Fruit fly (Drosophila melanogaster) whole organism, pupa: ENCODE results near the gene CG4617.

Source experiments
- CG10348 ChIP-seq: fragments of 200-800 bp; sonication (Bioruptor generic); IDR thresholded peaks from 2 replicates; pipeline ENCODE4 v1.3.6; 2022; ENCODE audit warnings: missing biosample characterization, missing genetic modification characterization
- CG12605 ChIP-seq: fragments of 200-800 bp; sonication (Bioruptor generic); IDR thresholded peaks from 2 replicates; pipeline ENCODE4 v1.3.6; 2022; ENCODE audit warnings: missing biosample characterization, missing genetic modification characterization
- CG13204 ChIP-seq: fragments of 200-800 bp; sonication (Bioruptor generic); optimal IDR thresholded peaks from 2 replicates; lab custom pipeline; 2018; ENCODE audit warnings: missing biosample characterization, mild to moderate bottlenecking, missing genetic modification characterization, moderate library complexity
- CG14655 ChIP-seq: fragments of 200-800 bp; sonication (Bioruptor generic); optimal IDR thresholded peaks from 3 replicates; lab custom pipeline; 2017; ENCODE audit warnings: mild to moderate bottlenecking, missing biosample characterization, missing genetic modification reagents, missing genetic modification characterization
- CG15710 ChIP-seq: fragments of 200-800 bp; sonication (Bioruptor generic); optimal IDR thresholded peaks from 2 replicates; lab custom pipeline; 2018; ENCODE audit warnings: missing biosample characterization, mild to moderate bottlenecking, missing genetic modification characterization, moderate library complexity
- CG17806 ChIP-seq: fragments of 200-800 bp; sonication (Bioruptor generic); optimal IDR thresholded peaks from 2 replicates; lab custom pipeline; 2018; ENCODE audit warnings: missing biosample characterization, mild to moderate bottlenecking, missing genetic modification characterization, moderate library complexity
- CG32121 ChIP-seq: fragments of 200-800 bp; sonication (Bioruptor generic); IDR thresholded peaks from 2 replicates; pipeline ENCODE4 v1.3.6; 2022; ENCODE audit warnings: missing biosample characterization, missing genetic modification characterization
- CG34367 ChIP-seq: fragments of 200-800 bp; sonication (Bioruptor generic); optimal IDR thresholded peaks from 2 replicates; lab custom pipeline; 2018; ENCODE audit warnings: missing biosample characterization, mild to moderate bottlenecking, missing genetic modification characterization
- CG4496 ChIP-seq: fragments of 200-800 bp; sonication (Bioruptor generic); IDR thresholded peaks from 3 replicates; pipeline ENCODE4 v1.3.6; 2022; ENCODE audit warnings: missing biosample characterization, missing genetic modification characterization
- CG8159 ChIP-seq: fragments of 200-800 bp; sonication (Bioruptor generic); optimal IDR thresholded peaks from 3 replicates; lab custom pipeline; 2018; ENCODE audit warnings: missing biosample characterization, mild to moderate bottlenecking, missing genetic modification characterization, moderate library complexity
- CG8301 ChIP-seq: fragments of 200-800 bp; sonication (Bioruptor generic); optimal IDR thresholded peaks from 2 replicates; lab custom pipeline; 2018; ENCODE audit warnings: missing biosample characterization, mild to moderate bottlenecking, missing genetic modification characterization
- CG9948 ChIP-seq: fragments of 200-800 bp; sonication (Bioruptor generic); optimal IDR thresholded peaks from 2 replicates; lab custom pipeline; 2018; ENCODE audit warnings: missing biosample characterization, mild to moderate bottlenecking, missing genetic modification characterization, moderate library complexity
- D1 ChIP-seq: fragments of 200-800 bp; sonication (Bioruptor generic); optimal IDR thresholded peaks from 2 replicates; lab custom pipeline; 2018; ENCODE audit warnings: missing biosample characterization, mild to moderate bottlenecking, missing genetic modification characterization, moderate library complexity
- EcR ChIP-seq: fragments of 200-800 bp; sonication (Bioruptor generic); optimal IDR thresholded peaks from 3 replicates; lab custom pipeline; 2019; ENCODE audit warnings: missing biosample characterization, missing genetic modification characterization, mild to moderate bottlenecking, moderate library complexity, missing genetic modification reagents
- Ets98B ChIP-seq: fragments of 200-800 bp; sonication (Bioruptor generic); IDR thresholded peaks from 2 replicates; pipeline ENCODE4 v1.3.6; 2022; ENCODE audit warnings: missing biosample characterization, missing genetic modification characterization
- Pif1A ChIP-seq: fragments of 200-800 bp; sonication (Bioruptor generic); optimal IDR thresholded peaks from 3 replicates; lab custom pipeline; 2016; ENCODE audit warnings: missing biosample characterization, missing genetic modification characterization
- Pif1B ChIP-seq: fragments of 200-800 bp; sonication (Bioruptor generic); optimal IDR thresholded peaks from 3 replicates; lab custom pipeline; 2016; ENCODE audit warnings: missing biosample characterization, missing genetic modification characterization
- Snoo ChIP-seq: fragments of 200-800 bp; sonication (Bioruptor generic); optimal IDR thresholded peaks from 3 replicates; lab custom pipeline; 2017; ENCODE audit warnings: missing biosample characterization, mild to moderate bottlenecking, missing genetic modification characterization, inconsistent platforms
- fd96Ca ChIP-seq: fragments of 200-800 bp; sonication (Bioruptor generic); IDR thresholded peaks from 3 replicates; pipeline ENCODE4 v1.3.6; 2022; ENCODE audit warnings: missing biosample characterization, missing genetic modification characterization
- gl ChIP-seq: fragments of 200-800 bp; sonication (Bioruptor generic); optimal IDR thresholded peaks from 2 replicates; lab custom pipeline; 2018; ENCODE audit warnings: missing biosample characterization, mild to moderate bottlenecking, missing genetic modification characterization
- rn ChIP-seq: fragments of 200-800 bp; sonication (Bioruptor generic); IDR thresholded peaks from 2 replicates; pipeline ENCODE4 v1.3.6; 2022; ENCODE audit warnings: missing biosample characterization, missing genetic modification characterization

CG4617 gene

DNA sequence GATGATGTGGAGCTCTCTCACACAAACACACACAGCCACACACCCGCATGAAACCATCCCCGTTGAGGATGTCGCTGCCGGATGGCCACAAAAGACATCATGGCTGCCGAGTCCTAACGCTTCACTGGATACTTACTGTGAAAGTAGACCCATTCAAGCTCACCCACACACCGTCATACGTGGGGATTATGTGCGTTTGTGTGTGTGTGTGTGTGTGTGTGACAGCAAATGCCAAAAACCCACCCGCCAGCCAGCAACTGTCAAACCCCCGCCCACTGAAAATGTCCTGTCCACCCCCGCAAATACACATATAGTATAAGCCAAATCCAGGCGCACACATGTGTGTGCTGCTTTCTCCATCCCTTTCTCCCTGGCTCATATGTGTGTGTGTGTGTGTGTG, 20.2 kb upstream of the CG4617 start:
- TF ChIP-seq CG14655 (GFP tag; lab: Kevin White, UChicago) = no peak
- TF ChIP-seq CG9948 (tag; lab: Kevin White, UChicago) = no peak
- TF ChIP-seq CG17806 = no peak
- TF ChIP-seq Pif1A (GFP tag; lab: Kevin White, UChicago) = no peak
- TF ChIP-seq Pif1B (GFP tag; lab: Kevin White, UChicago) = no peak
- no peak for TF ChIP-seq CG32121 (GFP tag; lab: Robert Waterston, UW)
- no peak for TF ChIP-seq CG10348 (GFP tag; lab: Robert Waterston, UW)
- no peak for TF ChIP-seq Snoo (tag; lab: Kevin White, UChicago)
- no peak for TF ChIP-seq D1
- no peak for TF ChIP-seq EcR (GFP tag; lab: Kevin White, UChicago)
- TF ChIP-seq CG4496 = no peak

DNA sequence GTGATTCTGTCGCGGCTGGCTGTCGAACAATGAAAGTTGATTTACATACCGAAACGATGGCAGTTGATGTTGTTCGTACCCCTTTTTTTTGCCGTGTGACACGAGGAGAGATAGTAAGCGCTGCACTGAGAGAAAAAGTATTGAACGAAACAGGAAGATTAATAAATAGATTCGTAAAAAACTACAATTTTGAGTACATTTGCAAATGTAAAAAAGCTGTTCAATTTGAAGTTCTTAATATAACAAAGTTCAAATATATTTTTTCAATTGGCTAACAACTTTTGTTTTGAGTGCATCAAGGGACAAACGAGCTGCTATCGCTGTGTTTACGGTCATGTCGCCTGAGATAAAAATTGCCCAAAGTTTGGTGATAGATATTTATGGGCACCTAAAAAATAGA, 17.7 kb upstream of the CG4617 start:
- TF ChIP-seq CG13204 (GFP tag; lab: Kevin White, UChicago) = no peak

dm6 chrX:7120168-7120567, 15.9 kb upstream of the CG4617 start:
- TF ChIP-seq D1 (no peak), CG8159 (tag; lab: Kevin White, UChicago) (peak; percentile 45), CG15710 (tag; lab: Kevin White, UChicago) (peak; percentile 47), CG17806 (peak; percentile 13), CG14655 (GFP tag; lab: Kevin White, UChicago) (peak; percentile 20), CG32121 (GFP tag; lab: Robert Waterston, UW) (no peak), CG10348 (GFP tag; lab: Robert Waterston, UW) (no peak), CG8301 (no peak), EcR (GFP tag; lab: Kevin White, UChicago) (no peak), fd96Ca (GFP tag; lab: Robert Waterston, UW) (0 out of 3 replicates have a peak, but pooled peaks have one; percentile 30), CG9948 (tag; lab: Kevin White, UChicago) (no peak), CG13204 (GFP tag; lab: Kevin White, UChicago) (no peak), Pif1B (GFP tag; lab: Kevin White, UChicago) (no peak), CG34367 (tag; lab: Kevin White, UChicago) (peak; percentile 9), Pif1A (GFP tag; lab: Kevin White, UChicago) (no peak), rn (GFP tag; lab: Robert Waterston, UW) (no peak), Ets98B (no peak), CG12605 (GFP tag; lab: Robert Waterston, UW) (no peak), CG4496 (no peak), Snoo (tag; lab: Kevin White, UChicago) (no peak), gl (tag; lab: Kevin White, UChicago) (peak; percentile 11)

DNA sequence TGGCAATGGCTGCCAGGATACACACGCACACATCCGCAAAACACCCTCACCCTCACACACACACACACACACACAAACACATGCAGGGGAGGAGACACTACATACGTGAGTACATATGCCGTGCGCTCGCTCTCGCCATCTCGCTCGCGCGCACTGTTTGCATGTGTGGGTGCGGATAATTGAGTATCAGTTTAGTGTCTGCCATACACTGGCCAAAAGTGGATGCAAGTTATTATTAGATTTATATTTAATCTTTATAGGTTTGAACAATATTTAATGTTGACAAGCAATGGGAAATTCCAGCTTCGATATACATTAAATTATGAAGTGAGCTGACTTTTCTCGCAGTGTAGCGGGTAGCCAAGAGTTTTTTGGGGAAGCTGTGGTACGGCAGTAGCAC, 13.4 kb upstream of the CG4617 start:
- TF ChIP-seq CG17806 = no peak
- TF ChIP-seq CG9948 (tag; lab: Kevin White, UChicago) = peak; percentile 3
- TF ChIP-seq gl (tag; lab: Kevin White, UChicago) = no peak
- TF ChIP-seq D1 = no peak
- no peak for TF ChIP-seq rn (GFP tag; lab: Robert Waterston, UW)
- peak; percentile 49 for TF ChIP-seq CG8159 (tag; lab: Kevin White, UChicago)
- TF ChIP-seq CG15710 (tag; lab: Kevin White, UChicago) = peak; percentile 46
- TF ChIP-seq CG8301 = peak; percentile 21
- TF ChIP-seq Pif1B (GFP tag; lab: Kevin White, UChicago) = no peak
- TF ChIP-seq CG14655 (GFP tag; lab: Kevin White, UChicago) = peak; percentile 29
- no peak for TF ChIP-seq Ets98B
- no peak for TF ChIP-seq CG32121 (GFP tag; lab: Robert Waterston, UW)
- no peak for TF ChIP-seq Pif1A (GFP tag; lab: Kevin White, UChicago)
- peak; percentile 2 for TF ChIP-seq Snoo (tag; lab: Kevin White, UChicago)
- no peak for TF ChIP-seq EcR (GFP tag; lab: Kevin White, UChicago)
- peak; percentile 42; the same call in 1 of the 3 replicates for TF ChIP-seq CG4496
- no peak for TF ChIP-seq CG12605 (GFP tag; lab: Robert Waterston, UW)
- 0 out of 3 replicates have a peak, but pooled peaks have one; percentile 18 for TF ChIP-seq fd96Ca (GFP tag; lab: Robert Waterston, UW)
- no peak for TF ChIP-seq CG10348 (GFP tag; lab: Robert Waterston, UW)
- TF ChIP-seq CG34367 (tag; lab: Kevin White, UChicago) = peak; percentile 18
- TF ChIP-seq CG13204 (GFP tag; lab: Kevin White, UChicago) = no peak

dm6 chrX:7110890-7111289, 6.6 kb upstream of the CG4617 start:
- TF ChIP-seq CG17806 = no peak
- TF ChIP-seq CG34367 (tag; lab: Kevin White, UChicago) = no peak
- TF ChIP-seq Pif1B (GFP tag; lab: Kevin White, UChicago) = no peak
- no peak for TF ChIP-seq CG10348 (GFP tag; lab: Robert Waterston, UW)
- TF ChIP-seq CG32121 (GFP tag; lab: Robert Waterston, UW) = no peak
- no peak for TF ChIP-seq EcR (GFP tag; lab: Kevin White, UChicago)
- TF ChIP-seq fd96Ca (GFP tag; lab: Robert Waterston, UW) = no peak
- TF ChIP-seq CG8159 (tag; lab: Kevin White, UChicago) = no peak
- no peak for TF ChIP-seq CG4496
- TF ChIP-seq CG15710 (tag; lab: Kevin White, UChicago) = no peak
- TF ChIP-seq CG14655 (GFP tag; lab: Kevin White, UChicago) = no peak
- no peak for TF ChIP-seq D1
- TF ChIP-seq CG13204 (GFP tag; lab: Kevin White, UChicago) = no peak
